Fruit fly (Drosophila melanogaster): ENCODE measurements around the gene exex.

The exex gene

DNA sequence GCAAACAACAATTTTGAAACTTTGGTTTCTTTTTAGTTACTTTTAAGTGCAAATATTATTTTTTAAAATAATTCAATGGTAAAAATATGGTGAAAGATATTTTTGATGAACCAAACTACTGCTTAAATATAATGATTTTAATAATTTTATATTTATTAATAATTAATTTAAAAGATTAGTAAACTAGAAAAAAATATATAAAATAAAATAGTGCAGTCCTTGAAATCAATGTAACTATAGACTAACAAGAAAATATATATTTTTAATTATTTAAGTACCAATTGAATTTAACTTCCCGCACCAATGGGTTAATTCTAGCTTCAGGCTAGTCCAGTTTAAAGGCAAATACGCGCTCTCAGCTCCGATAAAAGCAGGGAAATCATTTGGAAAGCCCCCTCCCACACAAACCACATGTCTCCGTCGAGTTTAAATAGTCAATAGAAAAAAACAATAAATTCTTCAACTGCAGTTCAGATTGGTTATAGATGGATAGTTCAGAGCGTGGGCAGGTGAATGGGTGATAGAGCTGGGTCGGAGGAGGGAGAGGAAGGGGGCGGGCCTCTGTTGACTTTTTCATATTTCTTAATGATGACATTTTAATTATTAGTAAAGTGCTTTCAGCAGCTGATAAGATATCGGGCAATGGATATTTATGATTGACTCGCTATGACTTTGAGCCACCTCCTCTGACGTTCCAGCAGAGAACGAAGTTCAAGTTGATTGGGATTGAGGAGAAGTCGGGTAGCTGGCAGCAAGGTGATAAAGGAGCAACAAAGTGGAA is 14.2 kb downstream of the exex start:
- peak; percentile 7 for TF ChIP-seq noc (tag; optimal IDR thresholded peaks at IDR 0.05)

DNA sequence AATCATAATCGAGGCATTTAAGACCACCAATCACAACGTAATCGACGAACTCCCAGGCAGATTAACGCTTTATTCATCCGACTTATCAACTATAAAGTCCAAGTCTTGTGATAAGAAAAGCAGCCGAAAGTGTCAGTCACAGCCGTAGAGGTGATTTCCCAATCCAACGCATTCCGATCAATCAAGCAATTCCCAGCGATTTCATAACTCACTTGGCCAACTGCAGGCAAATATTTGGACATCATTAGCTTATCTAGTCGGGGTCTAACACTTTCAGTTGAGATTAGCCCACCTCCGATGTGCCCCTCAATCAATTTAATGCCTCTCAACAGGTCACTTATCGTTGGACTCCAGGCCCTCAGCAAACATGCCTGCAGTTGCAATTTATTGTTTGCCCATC is 15.0 kb downstream of the exex start:
- TF ChIP-seq noc (tag; optimal IDR thresholded peaks at IDR 0.05), result no peak

DNA sequence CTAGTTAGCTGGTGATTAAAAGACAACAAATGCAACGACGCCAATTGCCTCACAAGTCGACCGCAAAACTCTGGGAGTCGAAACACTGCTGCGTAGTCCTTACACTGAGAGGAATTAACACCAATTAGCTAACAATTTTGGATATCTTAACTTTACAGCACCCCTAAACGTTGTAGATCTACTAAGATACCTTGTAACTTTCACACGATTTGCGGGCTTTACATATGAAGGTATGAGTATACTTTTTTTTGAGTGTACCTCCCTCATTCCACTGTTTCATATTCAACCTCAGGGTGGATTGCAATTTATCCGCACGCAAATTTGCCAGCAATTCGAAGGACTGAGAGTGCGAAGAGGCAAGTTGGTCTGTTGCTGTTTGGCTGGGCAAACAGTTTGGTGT is 15.6 kb downstream of the exex start:
- TF ChIP-seq noc (tag; optimal IDR thresholded peaks at IDR 0.05), result no peak

DNA sequence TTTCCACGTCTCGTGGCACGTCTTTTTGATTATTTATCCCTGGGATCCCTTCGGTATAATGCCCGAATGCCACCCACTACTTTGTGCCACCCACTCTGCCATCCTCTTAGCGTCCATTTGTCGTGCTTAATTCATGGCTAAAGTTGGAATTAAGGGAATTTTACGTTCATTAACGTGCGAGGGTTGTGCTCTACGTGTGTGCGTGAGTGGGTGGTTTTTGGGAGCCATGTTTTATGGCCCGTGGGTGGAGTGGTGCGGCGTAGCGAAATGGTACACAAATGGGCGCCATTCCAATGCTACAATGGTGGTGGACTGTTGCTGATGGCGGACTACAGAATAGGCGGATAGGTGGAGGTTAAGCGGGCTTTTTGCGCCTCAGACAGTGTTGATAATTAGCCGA is 19.2 kb downstream of the exex start:
- TF ChIP-seq noc (tag; optimal IDR thresholded peaks at IDR 0.05), result no peak

DNA sequence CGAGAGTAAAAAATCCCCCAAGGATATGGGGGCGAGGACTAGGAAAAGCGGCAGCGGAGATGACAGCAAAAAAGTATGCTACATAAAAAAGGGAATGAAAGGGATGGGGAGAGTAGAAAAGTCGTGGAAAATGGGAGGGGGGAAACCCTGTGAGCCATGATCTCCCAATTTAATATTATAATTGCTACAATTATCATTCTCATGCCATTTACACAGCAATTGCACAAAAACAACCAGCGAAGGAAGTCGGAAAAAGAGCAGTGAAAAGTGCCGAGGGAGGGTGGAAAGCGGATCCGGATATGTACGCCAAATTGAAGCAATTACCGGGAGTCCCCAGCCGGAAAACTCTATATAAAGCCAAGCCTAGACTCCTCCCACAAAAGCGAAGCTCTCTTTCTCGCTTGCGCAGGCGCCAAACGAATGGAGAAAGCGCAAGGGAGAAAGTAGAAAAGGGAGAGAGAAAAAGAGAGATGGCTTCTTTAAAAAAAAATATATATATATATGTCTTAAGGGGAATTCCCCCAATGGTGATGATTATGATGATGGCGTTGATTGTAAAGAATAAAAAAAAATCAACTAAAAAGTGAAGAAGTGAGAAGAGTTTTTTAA is 20.5 kb downstream of the exex start:
- TF ChIP-seq noc (tag; optimal IDR thresholded peaks at IDR 0.05), result no peak

DNA sequence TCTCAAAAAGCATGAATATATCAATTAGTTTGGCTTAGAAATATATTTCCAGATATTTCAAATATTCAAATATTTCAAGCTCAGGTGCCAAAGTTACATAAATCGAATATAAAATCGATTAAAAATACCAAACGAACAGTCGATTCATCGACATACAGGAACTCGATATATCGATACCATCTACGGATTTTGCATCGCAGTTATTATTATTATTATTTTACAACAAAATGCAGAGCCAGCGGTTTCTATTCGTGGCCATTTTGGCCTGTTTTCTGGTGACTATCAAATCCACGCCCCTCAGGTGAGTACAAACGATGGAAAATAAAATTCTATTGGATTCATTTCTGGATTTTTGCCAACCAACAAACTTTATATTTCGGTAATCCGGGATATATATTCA is 22.5 kb downstream of the exex start, which contains the start of gene RNaseX25:
RNaseX25 (plus strand) TSS at position 147 of the 400 bp plus-strand sequence.
- TF ChIP-seq noc (tag; optimal IDR thresholded peaks at IDR 0.05), result no peak

DNA sequence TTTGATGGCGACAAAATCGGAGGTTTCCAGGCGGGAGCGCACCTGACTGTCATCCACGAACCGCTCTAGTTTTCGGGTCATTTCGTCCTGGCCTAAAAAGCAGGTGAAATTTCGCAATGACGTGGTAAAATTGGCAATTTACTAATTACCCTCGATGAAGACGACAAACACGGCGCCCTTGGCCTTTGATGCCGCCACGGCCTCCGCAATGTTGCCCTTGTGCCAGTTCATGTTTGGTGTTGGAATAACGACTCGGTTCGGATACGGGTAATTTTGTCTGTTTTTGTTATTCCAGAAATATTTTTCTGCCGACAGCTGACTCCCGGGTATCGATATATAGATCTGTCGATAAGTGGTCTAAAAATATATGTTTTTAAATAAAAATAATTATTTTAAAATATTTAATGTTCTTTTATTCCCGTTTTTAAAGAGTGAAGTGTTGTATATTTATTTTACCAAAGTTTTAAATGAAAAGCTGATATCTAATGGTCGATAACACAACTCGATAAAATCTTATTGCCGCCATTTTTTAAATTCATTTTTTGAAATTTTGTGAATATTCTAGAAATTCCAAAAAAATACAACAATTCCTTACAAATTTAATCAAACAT is 26.8 kb downstream of the exex start, which contains the start of gene CG8042:
CG8042 (minus strand) TSS at position 321 of the 611 bp plus-strand sequence.
- TF ChIP-seq noc (tag; optimal IDR thresholded peaks at IDR 0.05), result no peak

DNA sequence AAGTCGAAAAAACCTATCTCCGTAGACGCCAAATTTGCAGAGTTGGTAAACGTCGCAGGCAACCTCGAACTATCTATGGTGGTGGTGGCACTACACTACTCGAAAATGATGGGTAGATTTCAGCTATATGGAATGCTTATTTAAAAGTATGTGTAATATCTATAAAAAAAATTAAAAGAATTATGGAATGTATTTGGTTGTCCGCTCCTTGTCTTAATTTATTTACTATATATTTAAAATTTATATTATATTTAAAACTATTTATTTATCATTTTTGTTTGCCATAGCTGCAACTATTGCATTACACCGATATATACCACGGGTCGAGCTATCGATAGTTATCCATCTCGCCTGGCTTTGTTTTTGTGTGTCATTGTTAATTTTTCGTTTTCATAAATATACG is 28.1 kb downstream of the exex start, which contains the start of the genes HP4 and CG8209:
HP4 (minus strand) TSS at position 74 of the 403 bp plus-strand sequence.
CG8209 (plus strand) TSS at position 326 of the 403 bp plus-strand sequence.
- peak; percentile 83 for TF ChIP-seq noc (tag; optimal IDR thresholded peaks at IDR 0.05)

DNA sequence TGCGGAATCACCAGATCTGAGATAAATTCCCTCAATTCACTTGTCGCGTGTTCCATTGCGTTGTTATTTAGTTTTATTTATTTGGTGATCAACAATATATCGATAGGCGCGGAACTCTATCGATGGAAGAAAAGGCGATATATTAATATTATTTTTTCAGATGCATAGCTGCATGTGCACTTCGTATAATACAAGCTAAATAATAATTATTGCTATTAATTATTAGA is 30.5 kb downstream of the exex start, which contains the start of gene Pop4:
Pop4 (minus strand) TSS at position 101 of the 227 bp plus-strand sequence.
- TF ChIP-seq noc (tag; optimal IDR thresholded peaks at IDR 0.05), result no peak

DNA sequence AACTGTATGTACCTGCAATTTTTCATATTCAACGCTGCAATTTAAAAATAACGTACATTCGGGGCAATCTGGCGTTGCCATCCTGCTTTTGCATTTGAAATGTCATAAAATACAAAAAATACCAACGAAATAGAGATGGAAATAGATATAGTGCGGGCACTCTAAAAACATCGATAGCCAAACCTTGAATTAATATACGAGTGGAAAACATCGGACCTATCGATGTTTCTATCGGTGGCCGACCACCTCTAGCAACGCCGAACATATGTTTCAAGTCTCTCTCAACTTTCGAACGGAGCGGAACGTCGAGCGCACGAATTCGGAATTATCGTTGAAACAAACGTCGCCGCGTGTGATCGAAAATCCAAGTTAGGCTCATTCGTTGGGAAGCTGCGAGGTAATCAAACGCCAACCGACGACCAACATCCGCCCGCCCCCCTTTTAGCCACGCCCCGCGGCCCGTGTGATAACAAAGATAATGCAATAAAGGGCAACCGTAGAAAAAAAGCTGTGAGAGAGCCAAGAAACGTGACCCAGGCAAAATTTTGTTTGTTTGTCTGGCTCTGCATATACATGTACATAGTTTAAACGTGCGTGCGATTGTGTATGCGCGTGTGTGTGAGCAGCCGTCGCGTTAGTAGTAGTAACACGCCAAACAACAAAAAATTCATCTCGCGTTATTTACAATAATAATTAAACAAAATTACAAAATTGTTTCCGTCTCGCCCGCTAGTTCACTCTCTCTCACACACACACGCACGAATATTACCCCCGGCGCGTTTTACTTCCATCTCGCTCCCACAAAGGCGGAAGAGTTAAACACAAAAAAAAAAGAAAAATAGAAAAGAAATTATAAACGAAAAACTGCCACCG is 31.0 kb downstream of the exex start, which contains the start of gene nmo:
nmo (plus strand) TSS at position 270 of the 873 bp plus-strand sequence.
- peak; percentile 62 for TF ChIP-seq noc (tag; optimal IDR thresholded peaks at IDR 0.05)

DNA sequence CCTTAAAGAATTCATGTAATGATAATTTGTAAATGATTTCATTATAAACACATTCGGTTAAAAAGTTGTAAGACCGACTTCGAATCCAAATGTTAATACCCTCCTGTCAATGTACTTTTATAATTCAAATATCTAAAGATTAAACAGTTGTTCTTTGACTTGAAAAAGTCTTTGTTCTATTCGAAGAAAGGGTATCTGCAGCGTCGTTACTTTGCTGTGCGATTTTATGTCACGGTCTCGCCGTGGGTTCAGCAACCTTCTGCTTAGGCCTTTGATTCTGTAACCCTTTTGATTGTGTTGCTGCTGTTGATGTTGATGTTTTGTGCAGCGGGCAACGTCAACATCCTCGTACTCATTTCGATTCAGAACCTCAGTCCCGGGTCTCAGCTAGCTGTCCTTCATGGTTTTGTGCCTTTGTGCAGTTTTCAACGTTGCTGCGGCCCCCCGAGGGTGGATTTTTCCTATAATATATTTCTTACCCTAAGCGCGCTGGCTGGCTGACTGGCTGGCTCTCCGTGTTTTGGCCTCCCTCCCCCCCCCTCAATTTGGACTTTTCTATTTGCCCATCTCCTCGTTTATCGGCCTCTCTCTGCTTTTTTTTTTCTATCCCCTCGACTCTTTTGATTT is 33.4 kb downstream of the exex start:
- no peak for TF ChIP-seq noc (tag; optimal IDR thresholded peaks at IDR 0.05)

DNA sequence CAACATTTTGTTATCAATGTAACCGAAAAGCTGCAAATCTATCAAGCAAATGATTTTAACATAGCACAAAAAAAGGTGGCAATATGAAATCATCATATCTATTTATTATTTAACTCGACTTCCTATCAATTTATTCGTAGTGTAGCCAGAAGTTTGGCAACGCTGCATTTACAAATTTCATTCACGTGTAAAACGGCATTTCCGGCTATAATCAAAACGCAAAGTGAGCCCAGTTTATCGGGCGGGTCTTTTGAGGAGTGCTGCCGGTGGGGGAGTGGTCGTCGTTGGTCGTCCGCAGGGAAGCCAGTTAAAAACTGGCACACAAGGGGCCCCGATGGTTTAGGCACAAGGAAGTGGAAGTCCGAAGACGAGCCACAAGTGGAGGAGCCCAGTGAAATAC is 34.0 kb downstream of the exex start:
- no peak for TF ChIP-seq noc (tag; optimal IDR thresholded peaks at IDR 0.05)

DNA sequence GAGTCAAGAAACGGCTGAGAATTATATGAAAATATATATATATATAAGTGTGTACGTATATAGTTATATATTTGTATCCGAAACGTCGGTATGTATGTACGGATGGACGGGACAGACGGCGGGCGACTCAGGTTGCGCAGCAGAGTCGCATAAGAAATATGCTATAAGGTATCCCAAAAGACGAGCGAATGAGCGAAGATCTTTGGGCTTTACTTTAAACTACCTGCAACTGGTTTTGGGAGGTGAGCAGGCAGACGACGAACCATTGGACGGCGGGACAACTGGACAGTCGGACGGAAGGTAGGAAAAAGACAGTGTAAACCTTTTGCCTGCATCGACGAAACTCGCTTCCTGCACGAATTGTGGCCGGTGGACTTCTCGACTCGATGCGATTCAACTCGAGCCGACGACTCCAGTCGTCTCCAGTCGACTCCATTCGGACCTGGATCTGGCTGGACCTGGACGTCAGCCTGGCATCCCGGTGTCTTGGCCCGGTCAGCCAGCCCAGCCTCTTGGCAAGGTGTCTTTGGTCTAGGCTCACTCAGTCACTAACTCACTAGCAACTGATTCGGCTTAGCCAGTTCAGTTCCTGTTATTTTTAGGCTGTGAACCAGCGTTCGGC is 35.7 kb downstream of the exex start:
- TF ChIP-seq noc (tag; optimal IDR thresholded peaks at IDR 0.05), result no peak

DNA sequence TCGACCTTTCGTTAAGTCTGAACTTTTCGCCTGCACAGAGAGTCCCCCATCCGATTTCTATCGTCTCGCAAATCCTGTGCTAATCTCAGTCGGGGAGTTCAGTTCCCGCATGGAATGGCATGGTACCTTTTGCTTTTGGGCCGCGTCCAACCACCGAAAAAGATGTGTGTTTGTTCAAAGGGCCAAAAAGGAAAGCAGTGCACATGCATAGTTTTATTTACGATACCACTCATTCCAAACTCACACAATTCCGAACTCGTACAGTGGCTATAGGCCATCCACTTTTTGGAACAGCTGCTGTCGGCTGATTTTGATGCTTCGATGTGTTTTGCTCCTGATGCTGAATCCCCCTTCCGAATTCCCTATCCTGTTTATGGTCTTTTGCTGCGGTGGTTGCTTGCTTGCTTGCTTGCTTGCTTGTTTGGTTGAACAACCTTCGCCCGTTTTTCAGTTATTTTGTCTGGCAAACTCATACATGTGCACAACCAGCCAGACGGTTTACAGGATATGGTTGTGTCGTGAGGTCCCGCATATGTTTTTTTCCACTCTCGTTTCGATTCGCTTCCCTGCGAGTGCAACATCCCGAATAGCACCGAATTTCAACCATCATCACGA is 36.7 kb downstream of the exex start:
- no peak for TF ChIP-seq noc (tag; optimal IDR thresholded peaks at IDR 0.05)
